Worm (Caenorhabditis elegans) whole organism, L1 larva: ENCODE measurements around the gene T12A7.6.

Source experiments
- C04F5.9 ChIP-seq: sonication (generic microtip); optimal IDR thresholded peaks from 2 replicates; lab custom pipeline; 2016; ENCODE audit warnings: missing genetic modification characterization, missing compliant biosample characterization
- F16B12.6 ChIP-seq: fragments of 150-350 bp; optimal IDR thresholded peaks from 2 replicates; lab custom pipeline; 2014; ENCODE audit warnings: missing biosample characterization, missing genetic modification characterization
- aha-1 ChIP-seq: fragments of 150-350 bp; optimal IDR thresholded peaks from 2 replicates; lab custom pipeline; 2014; ENCODE audit warnings: missing biosample characterization, missing genetic modification characterization
- aly-2 ChIP-seq: fragments of 150-350 bp; optimal IDR thresholded peaks from 2 replicates; lab custom pipeline; 2014; ENCODE audit warnings: missing biosample characterization, missing genetic modification characterization
- ama-1 ChIP-seq: fragments of 150-350 bp; optimal IDR thresholded peaks from 2 replicates; lab custom pipeline; 2014
- blmp-1 ChIP-seq: fragments of 150-350 bp; optimal IDR thresholded peaks from 2 replicates; lab custom pipeline; 2014; ENCODE audit warnings: missing biosample characterization, missing genetic modification characterization
- ceh-63 ChIP-seq: fragments of 200-800 bp; sonication (Bioruptor generic); optimal IDR thresholded peaks from 2 replicates; lab custom pipeline; 2018; ENCODE audit warnings: mild to moderate bottlenecking, missing genetic modification characterization, missing compliant biosample characterization
- ceh-8 ChIP-seq: fragments of 200-800 bp; sonication (Bioruptor generic); optimal IDR thresholded peaks from 2 replicates; lab custom pipeline; 2018; ENCODE audit warnings: mild to moderate bottlenecking, missing genetic modification characterization, moderate library complexity, missing compliant biosample characterization
- ceh-82 ChIP-seq, 3 experiments: fragments of 150-350 bp in 1 of 3; sonication (generic microtip) in 2 of 3; optimal IDR thresholded peaks; 2 replicates each; lab custom pipeline; 2014 to 2017; ENCODE audit warnings: missing biosample characterization in 3 of 3, missing genetic modification characterization in 3 of 3
- ceh-88 ChIP-seq: fragments of 200-800 bp; sonication (Bioruptor generic); IDR thresholded peaks from 2 replicates; pipeline ENCODE4 v1.3.6; 2022; ENCODE audit warnings: missing genetic modification characterization, missing compliant biosample characterization
- ces-1 ChIP-seq: fragments of 150-350 bp; optimal IDR thresholded peaks from 2 replicates; lab custom pipeline; 2014; ENCODE audit warnings: missing biosample characterization, missing genetic modification reagents, missing genetic modification characterization
- dpl-1 ChIP-seq, 3 experiments: fragments of 150-350 bp in 2 of 3; sonication (generic microtip) in 1 of 3; optimal IDR thresholded peaks; 2 replicates each; lab custom pipeline; 2014 to 2017; ENCODE audit warnings: missing biosample characterization in 3 of 3, missing genetic modification characterization in 3 of 3, missing genetic modification reagents in 3 of 3
- egl-27 ChIP-seq, 2 experiments: fragments of 150-350 bp in 1 of 2; sonication (generic microtip); optimal IDR thresholded peaks; 3 replicates each; lab custom pipeline; 2017 to 2018; ENCODE audit warnings: missing biosample characterization in 2 of 2, missing genetic modification characterization in 2 of 2, missing genetic modification reagents in 2 of 2
- elt-2 ChIP-seq: sonication (generic microtip); optimal IDR thresholded peaks from 2 replicates; lab custom pipeline; 2016; ENCODE audit warnings: missing genetic modification characterization, mild to moderate bottlenecking, inconsistent platforms, missing compliant biosample characterization, missing genetic modification reagents
- elt-3 ChIP-seq, 6 experiments: fragments of 150-350 bp in 1 of 6; sonication (generic microtip); optimal IDR thresholded peaks; 2 replicates each; lab custom pipeline; 2017 to 2018; ENCODE audit warnings: missing biosample characterization in 6 of 6, missing genetic modification characterization in 6 of 6, inconsistent platforms in 1 of 6
- ets-5 ChIP-seq: fragments of 200-800 bp; sonication (Bioruptor generic); IDR thresholded peaks from 2 replicates; pipeline ENCODE4 v1.3.6; 2022; ENCODE audit warnings: missing genetic modification characterization, missing compliant biosample characterization
- fkh-4 ChIP-seq: sonication (generic microtip); optimal IDR thresholded peaks from 2 replicates; lab custom pipeline; 2016; ENCODE audit warnings: missing compliant biosample characterization, missing genetic modification characterization, borderline replicate concordance
- fkh-8 ChIP-seq: sonication (generic microtip); optimal IDR thresholded peaks from 2 replicates; lab custom pipeline; 2016; ENCODE audit warnings: mild to moderate bottlenecking, missing genetic modification characterization, missing compliant biosample characterization
- fos-1 ChIP-seq: fragments of 150-350 bp; optimal IDR thresholded peaks from 2 replicates; lab custom pipeline; 2014; ENCODE audit warnings: missing biosample characterization, missing genetic modification characterization
- grh-1 ChIP-seq: fragments of 200-800 bp; sonication (Bioruptor generic); IDR thresholded peaks from 2 replicates; pipeline ENCODE4 v1.3.6; 2022; ENCODE audit warnings: missing genetic modification reagents, missing genetic modification characterization, missing compliant biosample characterization
- hlh-17 ChIP-seq: fragments of 200-800 bp; sonication (Bioruptor generic); optimal IDR thresholded peaks from 2 replicates; lab custom pipeline; 2018; ENCODE audit warnings: missing genetic modification characterization, mild to moderate bottlenecking, missing compliant biosample characterization, moderate library complexity, borderline replicate concordance
- hlh-4 ChIP-seq: sonication (generic microtip); optimal IDR thresholded peaks from 2 replicates; lab custom pipeline; 2016; ENCODE audit warnings: mild to moderate bottlenecking, missing genetic modification characterization, missing compliant biosample characterization
- hpl-2 ChIP-seq: fragments of 150-350 bp; optimal IDR thresholded peaks from 2 replicates; lab custom pipeline; 2014; ENCODE audit warnings: missing biosample characterization, missing genetic modification reagents, missing genetic modification characterization
- isw-1 ChIP-seq: fragments of 200-800 bp; sonication (Bioruptor generic); IDR thresholded peaks from 2 replicates; pipeline ENCODE4 v1.3.6; 2022; ENCODE audit warnings: missing genetic modification characterization, missing compliant biosample characterization
- lin-13 ChIP-seq: fragments of 150-350 bp; optimal IDR thresholded peaks from 2 replicates; lab custom pipeline; 2014; ENCODE audit warnings: missing biosample characterization, missing genetic modification reagents, missing genetic modification characterization
- lin-14 ChIP-seq: fragments of 200-800 bp; sonication (Bioruptor generic); optimal IDR thresholded peaks from 2 replicates; lab custom pipeline; 2018; ENCODE audit warnings: mild to moderate bottlenecking, missing genetic modification characterization, moderate library complexity, missing compliant biosample characterization
- lir-3 ChIP-seq: sonication (generic microtip); optimal IDR thresholded peaks from 2 replicates; lab custom pipeline; 2016; ENCODE audit warnings: mild to moderate bottlenecking, missing genetic modification characterization, moderate library complexity, missing compliant biosample characterization; ENCODE audit not compliant: poor library complexity
- mab-9 ChIP-seq: fragments of 200-800 bp; sonication (Bioruptor generic); IDR thresholded peaks from 2 replicates; pipeline ENCODE4 v1.3.6; 2022; ENCODE audit warnings: missing genetic modification reagents, missing genetic modification characterization, missing compliant biosample characterization
- mdl-1 ChIP-seq, 2 experiments: fragments of 150-350 bp; optimal IDR thresholded peaks; 2 replicates each; lab custom pipeline; 2014 to 2017; ENCODE audit warnings: missing biosample characterization in 2 of 2, missing genetic modification characterization in 2 of 2, inconsistent platforms in 1 of 2
- mef-2 ChIP-seq: fragments of 150-350 bp; optimal IDR thresholded peaks from 2 replicates; lab custom pipeline; 2014; ENCODE audit warnings: missing biosample characterization, missing genetic modification characterization
- mep-1 ChIP-seq: fragments of 150-350 bp; optimal IDR thresholded peaks from 2 replicates; lab custom pipeline; 2014; ENCODE audit warnings: missing biosample characterization, missing genetic modification characterization
- nhr-11 ChIP-seq: fragments of 150-350 bp; optimal IDR thresholded peaks from 2 replicates; lab custom pipeline; 2014; ENCODE audit warnings: missing biosample characterization, missing genetic modification characterization
- nhr-237 ChIP-seq: fragments of 150-350 bp; optimal IDR thresholded peaks from 2 replicates; lab custom pipeline; 2014; ENCODE audit warnings: missing biosample characterization, missing genetic modification characterization
- nhr-28 ChIP-seq: fragments of 150-350 bp; optimal IDR thresholded peaks from 2 replicates; lab custom pipeline; 2014; ENCODE audit warnings: missing biosample characterization, missing genetic modification characterization
- nhr-47 ChIP-seq: sonication (generic microtip); optimal IDR thresholded peaks from 2 replicates; lab custom pipeline; 2016; ENCODE audit warnings: mild to moderate bottlenecking, missing genetic modification characterization, moderate library complexity, missing compliant biosample characterization
- nhr-71 ChIP-seq: sonication (generic microtip); optimal IDR thresholded peaks from 2 replicates; lab custom pipeline; 2016; ENCODE audit warnings: mild to moderate bottlenecking, missing genetic modification characterization, moderate library complexity, missing compliant biosample characterization
- nhr-76 ChIP-seq: sonication (generic microtip); optimal IDR thresholded peaks from 2 replicates; lab custom pipeline; 2017; ENCODE audit warnings: missing biosample characterization, missing genetic modification characterization
- nhr-84 ChIP-seq: sonication (generic microtip); optimal IDR thresholded peaks from 2 replicates; lab custom pipeline; 2017; ENCODE audit warnings: missing biosample characterization, missing genetic modification characterization
- nhr-85 ChIP-seq: sonication (generic microtip); peaks from one replicate; lab custom pipeline; 2016; ENCODE audit warnings: missing genetic modification characterization, inconsistent platforms, missing compliant biosample characterization
- nhr-90 ChIP-seq: sonication (generic microtip); optimal IDR thresholded peaks from 2 replicates; lab custom pipeline; 2016; ENCODE audit warnings: mild to moderate bottlenecking, missing genetic modification characterization, missing compliant biosample characterization; ENCODE audit not compliant: poor library complexity
- pag-3 ChIP-seq: sonication (generic microtip); optimal IDR thresholded peaks from 2 replicates; lab custom pipeline; 2017; ENCODE audit warnings: missing genetic modification characterization, mild to moderate bottlenecking, missing compliant biosample characterization, antibody characterized with exemption, borderline replicate concordance; ENCODE audit not compliant: insufficient read depth
- pqm-1 ChIP-seq: sonication (generic microtip); optimal IDR thresholded peaks from 3 replicates; lab custom pipeline; 2017; ENCODE audit warnings: missing biosample characterization, missing genetic modification characterization
- snpc-4 ChIP-seq: fragments of 150-350 bp; optimal IDR thresholded peaks from 2 replicates; lab custom pipeline; 2014; ENCODE audit warnings: missing biosample characterization, missing genetic modification characterization
- snu-23 ChIP-seq: sonication (generic microtip); optimal IDR thresholded peaks from 2 replicates; lab custom pipeline; 2016; ENCODE audit warnings: missing genetic modification characterization, missing compliant biosample characterization
- sptf-1 ChIP-seq: fragments of 150-350 bp; optimal IDR thresholded peaks from 2 replicates; lab custom pipeline; 2014; ENCODE audit warnings: missing biosample characterization, missing genetic modification characterization
- swsn-7 ChIP-seq: sonication (generic microtip); optimal IDR thresholded peaks from 2 replicates; lab custom pipeline; 2016; ENCODE audit warnings: missing genetic modification characterization, missing compliant biosample characterization
- unc-130 ChIP-seq: fragments of 150-350 bp; optimal IDR thresholded peaks from 2 replicates; lab custom pipeline; 2017; ENCODE audit warnings: missing biosample characterization, missing genetic modification characterization, inconsistent platforms
- unc-30 ChIP-seq: sonication (generic microtip); optimal IDR thresholded peaks from 2 replicates; lab custom pipeline; 2017; ENCODE audit warnings: missing biosample characterization, missing genetic modification characterization
- unc-62 ChIP-seq: fragments of 150-350 bp; optimal IDR thresholded peaks from 2 replicates; lab custom pipeline; 2014; ENCODE audit warnings: missing biosample characterization, missing genetic modification reagents, missing genetic modification characterization
- unc-86 ChIP-seq: sonication (generic microtip); optimal IDR thresholded peaks from 2 replicates; lab custom pipeline; 2016; ENCODE audit warnings: missing genetic modification characterization, missing compliant biosample characterization
- unc-98 ChIP-seq: fragments of 200-800 bp; sonication (Bioruptor generic); IDR thresholded peaks from 2 replicates; pipeline ENCODE4 v1.3.6; 2022; ENCODE audit warnings: missing genetic modification characterization, missing compliant biosample characterization
- vab-15 ChIP-seq: sonication (generic microtip); optimal IDR thresholded peaks from 2 replicates; lab custom pipeline; 2017; ENCODE audit warnings: missing genotype, mild to moderate bottlenecking, missing genetic modification characterization, missing compliant biosample characterization
- ztf-11 ChIP-seq, 2 experiments: sonication (generic microtip); optimal IDR thresholded peaks; 2 replicates each; lab custom pipeline; 2016 to 2017; ENCODE audit warnings: missing genetic modification characterization in 2 of 2, missing biosample characterization in 1 of 2, missing compliant biosample characterization in 1 of 2
- ztf-4 ChIP-seq: fragments of 150-350 bp; optimal IDR thresholded peaks from 2 replicates; lab custom pipeline; 2014; ENCODE audit warnings: missing biosample characterization, missing genetic modification characterization

T12A7.6 gene

ce11 chrIV:11765507-11765906, 16.5 kb downstream of the T12A7.6 start:
- TF ChIP-seq F16B12.6 (tag; lab: Kevin White, UChicago) (no peak), hlh-4 (tag; lab: Kevin White, UChicago) (no peak), pqm-1 (tag; lab: Kevin White, UChicago) (no peak), hlh-17 (GFP tag; lab: Kevin White, UChicago) (no peak), ceh-88 (peak; percentile 23; the same call in 1 of the 2 replicates), aha-1 (tag; lab: Kevin White, UChicago) (no peak), unc-30 (tag; lab: Kevin White, UChicago) (peak; percentile 35), ceh-82 (tag; optimal IDR thresholded peaks at IDR 0.05; lab: Kevin White, UChicago) (peak; percentile 14 to 74 (median 58)), unc-86 (tag; lab: Kevin White, UChicago) (peak; percentile 75), elt-3 (tag; optimal IDR thresholded peaks at IDR 0.05; lab: Kevin White, UChicago) (no peak), nhr-90 (tag; lab: Kevin White, UChicago) (no peak), mep-1 (peak; percentile 28), mdl-1 (tag; optimal IDR thresholded peaks at IDR 0.05; lab: Kevin White, UChicago) (no peak), swsn-7 (peak; percentile 73), fkh-8 (tag; lab: Kevin White, UChicago) (peak; percentile 94), sptf-1 (no peak), egl-27 (tag; optimal IDR thresholded peaks at IDR 0.05; lab: Kevin White, UChicago) (no peak), ztf-4 (tag; lab: Kevin White, UChicago) (no peak), ama-1 (lab: Kevin White, UChicago) (no peak), ceh-8 (peak; percentile 15), nhr-84 (tag; lab: Kevin White, UChicago) (no peak), dpl-1 (GFP tag; optimal IDR thresholded peaks at IDR 0.05; lab: Kevin White, UChicago) (peak in 1 of 3 experiments; percentile 34), C04F5.9 (no peak), ces-1 (peak; percentile 47), elt-2 (no peak), snu-23 (GFP tag; lab: Kevin White, UChicago) (peak; percentile 69), nhr-76 (tag; lab: Kevin White, UChicago) (no peak), grh-1 (GFP tag; lab: Robert Waterston, UW) (no peak), lir-3 (tag; lab: Kevin White, UChicago) (peak; percentile 37), lin-14 (peak; percentile 94), mab-9 (GFP tag; lab: Robert Waterston, UW) (no peak), ceh-63 (GFP tag; lab: Kevin White, UChicago) (no peak), fkh-4 (peak; percentile 20), mef-2 (tag; lab: Kevin White, UChicago) (no peak), vab-15 (no peak), isw-1 (GFP tag; lab: Robert Waterston, UW) (peak; percentile 56), nhr-85 (no peak), ztf-11 (tag; optimal IDR thresholded peaks at IDR 0.05; lab: Kevin White, UChicago) (no peak), nhr-28 (no peak), unc-98 (GFP tag; lab: Robert Waterston, UW) (no peak), unc-62 (GFP tag; lab: Kevin White, UChicago) (no peak), ets-5 (GFP tag; lab: Robert Waterston, UW) (no peak), blmp-1 (tag; lab: Kevin White, UChicago) (no peak), nhr-237 (no peak), unc-130 (tag; lab: Kevin White, UChicago) (no peak), lin-13 (GFP tag; lab: Kevin White, UChicago) (no peak), nhr-71 (peak; percentile 86), pag-3 (no peak), fos-1 (no peak), nhr-47 (tag; lab: Kevin White, UChicago) (peak; percentile 79), hpl-2 (GFP tag; lab: Kevin White, UChicago) (no peak), nhr-11 (tag; lab: Kevin White, UChicago) (no peak), snpc-4 (no peak), aly-2 (tag; lab: Kevin White, UChicago) (no peak)
